Worm (Caenorhabditis elegans) whole organism, L1 larva: Measurements from ENCODE around the gene phdh-1.

Source experiments
- fkh-10 ChIP-seq: sonication (generic microtip); optimal IDR thresholded peaks from 2 replicates; lab custom pipeline; 2017; ENCODE audit warnings: missing biosample characterization, missing genetic modification reagents, missing genetic modification characterization
- jun-1 ChIP-seq: fragments of 150-350 bp; optimal IDR thresholded peaks from 2 replicates; lab custom pipeline; 2014; ENCODE audit warnings: missing biosample characterization, missing genetic modification reagents, missing genetic modification characterization
- lin-13 ChIP-seq: fragments of 150-350 bp; optimal IDR thresholded peaks from 2 replicates; lab custom pipeline; 2014; ENCODE audit warnings: missing biosample characterization, missing genetic modification reagents, missing genetic modification characterization
- nhr-84 ChIP-seq: sonication (generic microtip); optimal IDR thresholded peaks from 2 replicates; lab custom pipeline; 2017; ENCODE audit warnings: missing biosample characterization, missing genetic modification characterization
- snpc-4 ChIP-seq: fragments of 150-350 bp; optimal IDR thresholded peaks from 2 replicates; lab custom pipeline; 2014; ENCODE audit warnings: missing biosample characterization, missing genetic modification characterization
- snu-23 ChIP-seq: sonication (generic microtip); optimal IDR thresholded peaks from 2 replicates; lab custom pipeline; 2016; ENCODE audit warnings: missing genetic modification characterization, missing compliant biosample characterization

- TF ChIP-seq lin-13 (GFP tag; lab: Kevin White, UChicago) (no peak), jun-1 (tag; lab: Kevin White, UChicago) (no peak), fkh-10 (GFP tag; lab: Kevin White, UChicago) (no peak), nhr-84 (tag; lab: Kevin White, UChicago) (no peak), snpc-4 (no peak), snu-23 (GFP tag; lab: Kevin White, UChicago) (no peak)
Observed at ce11 chrII:13593659-13594221, 44.5 kb downstream of the phdh-1 start, which contains the start of gene clec-146.
